Worm (Caenorhabditis elegans): ENCODE results near the gene ZK938.12.

DNA sequence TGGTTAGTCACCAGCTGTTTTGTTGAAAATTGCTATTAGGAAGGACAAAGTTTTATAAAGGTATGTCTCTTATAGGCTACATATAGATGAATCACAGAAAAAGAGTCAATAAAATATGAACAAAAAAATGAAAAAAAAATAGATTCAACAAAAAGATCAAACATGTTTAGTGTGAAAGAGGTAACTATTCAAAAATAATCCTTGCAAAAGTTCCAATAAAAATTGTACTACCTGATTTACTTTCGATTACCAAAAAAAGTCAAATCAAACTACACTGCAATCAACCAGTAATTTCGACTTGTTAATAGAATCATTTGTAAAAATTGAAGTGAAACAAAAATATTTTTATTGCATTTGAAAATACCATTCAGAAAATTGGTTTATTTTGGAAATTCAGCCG is 19.8 kb downstream of the ZK938.12 start, which contains the start of gene ZK938.10:
- TF ChIP-seq mdl-1 (tag; optimal IDR thresholded peaks at IDR 0.05) (no peak), unc-39 (tag; optimal IDR thresholded peaks at IDR 0.05) (no peak), ama-1 (optimal IDR thresholded peaks at IDR 0.05) (no peak), elt-3 (tag; optimal IDR thresholded peaks at IDR 0.05) (no peak), nhr-11 (tag; optimal IDR thresholded peaks at IDR 0.05) (no peak), lsy-2 (tag; optimal IDR thresholded peaks at IDR 0.05) (no peak)

Measured in whole organism, L2 larva.